Worm (Caenorhabditis elegans) whole organism, L1 larva: ENCODE results near the gene grl-3.

Experiments
- C34B4.2 ChIP-seq: sonication (generic microtip); optimal IDR thresholded peaks from 2 replicates; lab custom pipeline; 2017; ENCODE audit warnings: mild to moderate bottlenecking, missing genetic modification characterization, missing compliant biosample characterization
- aha-1 ChIP-seq: fragments of 150-350 bp; optimal IDR thresholded peaks from 2 replicates; lab custom pipeline; 2014; ENCODE audit warnings: missing biosample characterization, missing genetic modification characterization
- alr-1 ChIP-seq: fragments of 200-800 bp; sonication (Bioruptor generic); optimal IDR thresholded peaks from 2 replicates; lab custom pipeline; 2018; ENCODE audit warnings: borderline replicate concordance, mild to moderate bottlenecking, missing genetic modification characterization, missing compliant biosample characterization
- aly-2 ChIP-seq: fragments of 150-350 bp; optimal IDR thresholded peaks from 2 replicates; lab custom pipeline; 2014; ENCODE audit warnings: missing biosample characterization, missing genetic modification characterization
- ama-1 ChIP-seq: fragments of 150-350 bp; optimal IDR thresholded peaks from 2 replicates; lab custom pipeline; 2014
- blmp-1 ChIP-seq: fragments of 150-350 bp; optimal IDR thresholded peaks from 2 replicates; lab custom pipeline; 2014; ENCODE audit warnings: missing biosample characterization, missing genetic modification characterization
- ceh-8 ChIP-seq: fragments of 200-800 bp; sonication (Bioruptor generic); optimal IDR thresholded peaks from 2 replicates; lab custom pipeline; 2018; ENCODE audit warnings: mild to moderate bottlenecking, missing genetic modification characterization, moderate library complexity, missing compliant biosample characterization
- ceh-82 ChIP-seq, 3 experiments: fragments of 150-350 bp in 1 of 3; sonication (generic microtip) in 2 of 3; optimal IDR thresholded peaks; 2 replicates each; lab custom pipeline; 2014 to 2017; ENCODE audit warnings: missing biosample characterization in 3 of 3, missing genetic modification characterization in 3 of 3
- ceh-90 ChIP-seq: sonication (generic microtip); optimal IDR thresholded peaks from 2 replicates; lab custom pipeline; 2016; ENCODE audit warnings: missing genetic modification characterization, missing compliant biosample characterization
- dsc-1 ChIP-seq: sonication (generic microtip); optimal IDR thresholded peaks from 2 replicates; lab custom pipeline; 2016; ENCODE audit warnings: mild to moderate bottlenecking, missing genetic modification characterization, missing compliant biosample characterization
- efl-1 ChIP-seq, 4 experiments: fragments of 150-350 bp; optimal IDR thresholded peaks in 3 of 4; peaks in 1 of 4; 1 replicate in 1 of 4; 2 replicates in 3 of 4; lab custom pipeline; 2014; ENCODE audit warnings: missing biosample characterization in 2 of 4, missing genetic modification characterization in 2 of 4, missing genetic modification reagents in 2 of 4
- elt-2 ChIP-seq: sonication (generic microtip); optimal IDR thresholded peaks from 2 replicates; lab custom pipeline; 2016; ENCODE audit warnings: missing genetic modification characterization, mild to moderate bottlenecking, inconsistent platforms, missing compliant biosample characterization, missing genetic modification reagents
- elt-3 ChIP-seq, 6 experiments: fragments of 150-350 bp in 1 of 6; sonication (generic microtip); optimal IDR thresholded peaks; 2 replicates each; lab custom pipeline; 2017 to 2018; ENCODE audit warnings: missing biosample characterization in 6 of 6, missing genetic modification characterization in 6 of 6, inconsistent platforms in 1 of 6
- ets-5 ChIP-seq: fragments of 200-800 bp; sonication (Bioruptor generic); IDR thresholded peaks from 2 replicates; pipeline ENCODE4 v1.3.6; 2022; ENCODE audit warnings: missing genetic modification characterization, missing compliant biosample characterization
- fkh-10 ChIP-seq: sonication (generic microtip); optimal IDR thresholded peaks from 2 replicates; lab custom pipeline; 2017; ENCODE audit warnings: missing biosample characterization, missing genetic modification reagents, missing genetic modification characterization
- fkh-8 ChIP-seq: sonication (generic microtip); optimal IDR thresholded peaks from 2 replicates; lab custom pipeline; 2016; ENCODE audit warnings: mild to moderate bottlenecking, missing genetic modification characterization, missing compliant biosample characterization
- fos-1 ChIP-seq: fragments of 150-350 bp; optimal IDR thresholded peaks from 2 replicates; lab custom pipeline; 2014; ENCODE audit warnings: missing biosample characterization, missing genetic modification characterization
- grh-1 ChIP-seq: fragments of 200-800 bp; sonication (Bioruptor generic); IDR thresholded peaks from 2 replicates; pipeline ENCODE4 v1.3.6; 2022; ENCODE audit warnings: missing genetic modification reagents, missing genetic modification characterization, missing compliant biosample characterization
- hlh-17 ChIP-seq: fragments of 200-800 bp; sonication (Bioruptor generic); optimal IDR thresholded peaks from 2 replicates; lab custom pipeline; 2018; ENCODE audit warnings: missing genetic modification characterization, mild to moderate bottlenecking, missing compliant biosample characterization, moderate library complexity, borderline replicate concordance
- lin-13 ChIP-seq: fragments of 150-350 bp; optimal IDR thresholded peaks from 2 replicates; lab custom pipeline; 2014; ENCODE audit warnings: missing biosample characterization, missing genetic modification reagents, missing genetic modification characterization
- lin-14 ChIP-seq: fragments of 200-800 bp; sonication (Bioruptor generic); optimal IDR thresholded peaks from 2 replicates; lab custom pipeline; 2018; ENCODE audit warnings: mild to moderate bottlenecking, missing genetic modification characterization, moderate library complexity, missing compliant biosample characterization
- lin-35 ChIP-seq, 2 experiments: fragments of 150-350 bp; optimal IDR thresholded peaks; 2 replicates each; lab custom pipeline; 2014; ENCODE audit warnings: missing biosample characterization in 2 of 2, missing genetic modification characterization in 2 of 2, missing genetic modification reagents in 2 of 2
- lir-3 ChIP-seq: sonication (generic microtip); optimal IDR thresholded peaks from 2 replicates; lab custom pipeline; 2016; ENCODE audit warnings: mild to moderate bottlenecking, missing genetic modification characterization, moderate library complexity, missing compliant biosample characterization; ENCODE audit not compliant: poor library complexity
- lsy-2 ChIP-seq, 2 experiments: fragments of 150-350 bp; optimal IDR thresholded peaks; 2 replicates each; lab custom pipeline; 2014; ENCODE audit warnings: missing biosample characterization in 2 of 2, missing genetic modification characterization in 2 of 2
- mab-9 ChIP-seq: fragments of 200-800 bp; sonication (Bioruptor generic); IDR thresholded peaks from 2 replicates; pipeline ENCODE4 v1.3.6; 2022; ENCODE audit warnings: missing genetic modification reagents, missing genetic modification characterization, missing compliant biosample characterization
- mdl-1 ChIP-seq, 2 experiments: fragments of 150-350 bp; optimal IDR thresholded peaks; 2 replicates each; lab custom pipeline; 2014 to 2017; ENCODE audit warnings: missing biosample characterization in 2 of 2, missing genetic modification characterization in 2 of 2, inconsistent platforms in 1 of 2
- nhr-12 ChIP-seq: sonication (generic microtip); optimal IDR thresholded peaks from 2 replicates; lab custom pipeline; 2017; ENCODE audit warnings: missing biosample characterization, missing genetic modification characterization
- nhr-47 ChIP-seq: sonication (generic microtip); optimal IDR thresholded peaks from 2 replicates; lab custom pipeline; 2016; ENCODE audit warnings: mild to moderate bottlenecking, missing genetic modification characterization, moderate library complexity, missing compliant biosample characterization
- nhr-71 ChIP-seq: sonication (generic microtip); optimal IDR thresholded peaks from 2 replicates; lab custom pipeline; 2016; ENCODE audit warnings: mild to moderate bottlenecking, missing genetic modification characterization, moderate library complexity, missing compliant biosample characterization
- nhr-76 ChIP-seq: sonication (generic microtip); optimal IDR thresholded peaks from 2 replicates; lab custom pipeline; 2017; ENCODE audit warnings: missing biosample characterization, missing genetic modification characterization
- nhr-77 ChIP-seq: fragments of 150-350 bp; optimal IDR thresholded peaks from 2 replicates; lab custom pipeline; 2014; ENCODE audit warnings: missing biosample characterization, missing genetic modification characterization
- nhr-85 ChIP-seq: sonication (generic microtip); peaks from one replicate; lab custom pipeline; 2016; ENCODE audit warnings: missing genetic modification characterization, inconsistent platforms, missing compliant biosample characterization
- pag-3 ChIP-seq: sonication (generic microtip); optimal IDR thresholded peaks from 2 replicates; lab custom pipeline; 2017; ENCODE audit warnings: missing genetic modification characterization, mild to moderate bottlenecking, missing compliant biosample characterization, antibody characterized with exemption, borderline replicate concordance; ENCODE audit not compliant: insufficient read depth
- pax-3 ChIP-seq: fragments of 200-800 bp; sonication (Bioruptor generic); optimal IDR thresholded peaks from 2 replicates; lab custom pipeline; 2018; ENCODE audit warnings: mild to moderate bottlenecking, missing genetic modification characterization, moderate library complexity, missing compliant biosample characterization
- pqm-1 ChIP-seq: sonication (generic microtip); optimal IDR thresholded peaks from 3 replicates; lab custom pipeline; 2017; ENCODE audit warnings: missing biosample characterization, missing genetic modification characterization
- skn-1 ChIP-seq: fragments of 150-350 bp; optimal IDR thresholded peaks from 2 replicates; lab custom pipeline; 2014; ENCODE audit warnings: missing biosample characterization, missing genetic modification characterization
- snu-23 ChIP-seq: sonication (generic microtip); optimal IDR thresholded peaks from 2 replicates; lab custom pipeline; 2016; ENCODE audit warnings: missing genetic modification characterization, missing compliant biosample characterization
- sox-4 ChIP-seq: sonication (generic microtip); optimal IDR thresholded peaks from 2 replicates; lab custom pipeline; 2016; ENCODE audit warnings: missing genetic modification characterization, missing compliant biosample characterization
- sptf-1 ChIP-seq: fragments of 150-350 bp; optimal IDR thresholded peaks from 2 replicates; lab custom pipeline; 2014; ENCODE audit warnings: missing biosample characterization, missing genetic modification characterization
- swsn-7 ChIP-seq: sonication (generic microtip); optimal IDR thresholded peaks from 2 replicates; lab custom pipeline; 2016; ENCODE audit warnings: missing genetic modification characterization, missing compliant biosample characterization
- tbx-2 ChIP-seq: sonication (generic microtip); optimal IDR thresholded peaks from 2 replicates; lab custom pipeline; 2016; ENCODE audit warnings: missing genetic modification characterization, missing compliant biosample characterization
- vab-15 ChIP-seq: sonication (generic microtip); optimal IDR thresholded peaks from 2 replicates; lab custom pipeline; 2017; ENCODE audit warnings: missing genotype, mild to moderate bottlenecking, missing genetic modification characterization, missing compliant biosample characterization

grl-3 gene

ce11 chrV:11375150-11375792 is 36.0 kb upstream of the grl-3 start, which contains the start of gene cnb-1 (continued):
- TF ChIP-seq alr-1 (tag; lab: Kevin White, UChicago) (no peak), pag-3 (no peak), ceh-90 (tag; lab: Kevin White, UChicago) (no peak), swsn-7 (tag; lab: Kevin White, UChicago) (peak; percentile 83), fkh-8 (peak; percentile 78), fkh-10 (GFP tag; lab: Kevin White, UChicago) (peak; percentile 45), elt-2 (tag; lab: Kevin White, UChicago) (peak; percentile 35), fos-1 (tag; lab: Kevin White, UChicago) (peak; percentile 36), ceh-82 (tag; optimal IDR thresholded peaks at IDR 0.05; lab: Kevin White, UChicago) (peak; percentile 22 to 60 (median 38)), nhr-85 (peak; percentile 77), lin-13 (GFP tag; lab: Kevin White, UChicago) (peak; percentile 19), tbx-2 (peak; percentile 79)

ce11 chrV:11379341-11379740 is 32.0 kb upstream of the grl-3 start:
- TF ChIP-seq nhr-85 = peak; percentile 6
- TF ChIP-seq lin-14 = peak; percentile 46
- TF ChIP-seq pqm-1 (tag; lab: Kevin White, UChicago) = no peak

ce11 chrV:11380571-11380970 is 30.7 kb upstream of the grl-3 start:
- TF ChIP-seq aha-1 (no peak), nhr-77 (tag; lab: Kevin White, UChicago) (no peak), mdl-1 (tag; optimal IDR thresholded peaks at IDR 0.05; lab: Kevin White, UChicago) (no peak), C34B4.2 (tag; lab: Kevin White, UChicago) (no peak), mab-9 (GFP tag; lab: Robert Waterston, UW) (no peak), skn-1 (tag; lab: Kevin White, UChicago) (no peak), fkh-8 (no peak), pag-3 (no peak), nhr-71 (no peak), aly-2 (tag; lab: Kevin White, UChicago) (no peak), elt-3 (tag; optimal IDR thresholded peaks at IDR 0.05; lab: Kevin White, UChicago) (no peak), sptf-1 (no peak), lin-14 (peak; percentile 72), lir-3 (no peak), fkh-10 (GFP tag; lab: Kevin White, UChicago) (peak; percentile 60)

- no peak for TF ChIP-seq fkh-8
- TF ChIP-seq sox-4 = no peak
- no peak for TF ChIP-seq aha-1
- no peak for TF ChIP-seq lin-35 (GFP tag; optimal IDR thresholded peaks at IDR 0.05; lab: Kevin White, UChicago)
- TF ChIP-seq ceh-8 (GFP tag; lab: Kevin White, UChicago) = no peak
- TF ChIP-seq, all 84 proteins: peak for 0
Measured at ce11 chrV:11383032-11383431, 28.3 kb upstream of the grl-3 start, which contains the start of gene F55C10.5. TSS of gene F55C10.5 (plus strand) at chrV:11383105.

ce11 chrV:11385060-11385459 is 26.3 kb upstream of the grl-3 start, which contains the start of gene col-154:
TSS of gene col-154 (plus strand) at chrV:11385360.
- no peak for TF ChIP-seq grh-1 (GFP tag; lab: Robert Waterston, UW)
- peak; percentile 73 for TF ChIP-seq blmp-1 (tag; lab: Kevin White, UChicago)
- no peak for TF ChIP-seq nhr-12 (tag; lab: Kevin White, UChicago)
- TF ChIP-seq lin-14 = no peak
- TF ChIP-seq, all 84 proteins: peak for 1

ce11 chrV:11386428-11386827 is 24.9 kb upstream of the grl-3 start, which contains the start of gene F55C10.4:
TSS of gene F55C10.4 (plus strand) at chrV:11386728.
- no peak for TF ChIP-seq vab-15 (tag; lab: Kevin White, UChicago)
- TF ChIP-seq pax-3 (tag; lab: Kevin White, UChicago) = no peak
- no peak for TF ChIP-seq efl-1 (optimal IDR thresholded peaks at IDR 0.05; lab: Kevin White, UChicago)
- TF ChIP-seq efl-1 (GFP tag; optimal IDR thresholded peaks at IDR 0.05 in 1 of 2; lab: Kevin White, UChicago) = no peak
- no peak for TF ChIP-seq hlh-17 (GFP tag; lab: Kevin White, UChicago)
- no peak for TF ChIP-seq lin-14
- no peak for TF ChIP-seq nhr-76 (tag; lab: Kevin White, UChicago)
- no peak for TF ChIP-seq blmp-1 (tag; lab: Kevin White, UChicago)
- no peak for TF ChIP-seq dsc-1 (tag; lab: Kevin White, UChicago)
- TF ChIP-seq lsy-2 (tag; optimal IDR thresholded peaks at IDR 0.05; lab: Kevin White, UChicago) = no peak
- no peak for TF ChIP-seq swsn-7 (tag; lab: Kevin White, UChicago)
- TF ChIP-seq ets-5 (GFP tag; lab: Robert Waterston, UW) = no peak
- no peak for TF ChIP-seq ama-1 (lab: Kevin White, UChicago)
- no peak for TF ChIP-seq snu-23 (GFP tag; lab: Kevin White, UChicago)
- no peak for TF ChIP-seq pqm-1 (tag; lab: Kevin White, UChicago)
- no peak for TF ChIP-seq nhr-47 (tag; lab: Kevin White, UChicago)
- TF ChIP-seq fkh-10 (GFP tag; lab: Kevin White, UChicago) = no peak
